Worm (Caenorhabditis elegans) whole organism, L2 larva: ENCODE results near the gene C33A12.3.

ENCODE experiments used
- ama-1 ChIP-seq: fragments of 150-350 bp; optimal IDR thresholded peaks from 2 replicates; lab custom pipeline; 2018; ENCODE audit warnings: inconsistent platforms
- dmd-4 ChIP-seq: sonication (generic microtip); optimal IDR thresholded peaks from 2 replicates; lab custom pipeline; 2017; ENCODE audit warnings: missing biosample characterization, missing genetic modification characterization
- elt-1 ChIP-seq: fragments of 150-350 bp; optimal IDR thresholded peaks from 2 replicates; lab custom pipeline; 2014; ENCODE audit warnings: missing biosample characterization, missing genetic modification characterization
- elt-3 ChIP-seq: sonication (generic microtip); optimal IDR thresholded peaks from 2 replicates; lab custom pipeline; 2017; ENCODE audit warnings: missing biosample characterization, missing genetic modification characterization
- fos-1 ChIP-seq: fragments of 150-350 bp; optimal IDR thresholded peaks from 2 replicates; lab custom pipeline; 2014; ENCODE audit warnings: missing biosample characterization, missing genetic modification characterization
- lsy-2 ChIP-seq, 2 experiments: fragments of 150-350 bp in 1 of 2; sonication (generic microtip) in 1 of 2; optimal IDR thresholded peaks; 2 replicates each; lab custom pipeline; 2014 to 2017; ENCODE audit warnings: missing biosample characterization in 2 of 2, missing genetic modification characterization in 2 of 2
- mdl-1 ChIP-seq, 2 experiments: fragments of 150-350 bp in 1 of 2; sonication (generic microtip) in 1 of 2; optimal IDR thresholded peaks; 2 replicates each; lab custom pipeline; 2017; ENCODE audit warnings: missing biosample characterization in 2 of 2, missing genetic modification characterization in 2 of 2
- nhr-10 ChIP-seq: sonication (generic microtip); optimal IDR thresholded peaks from 2 replicates; lab custom pipeline; 2017; ENCODE audit warnings: missing biosample characterization, missing genetic modification characterization
- nhr-11 ChIP-seq: fragments of 150-350 bp; optimal IDR thresholded peaks from 2 replicates; lab custom pipeline; 2014; ENCODE audit warnings: missing biosample characterization, missing genetic modification characterization
- nhr-12 ChIP-seq: fragments of 150-350 bp; optimal IDR thresholded peaks from 2 replicates; lab custom pipeline; 2014; ENCODE audit warnings: missing biosample characterization, missing genetic modification characterization
- nhr-21 ChIP-seq: fragments of 150-350 bp; optimal IDR thresholded peaks from 2 replicates; lab custom pipeline; 2014; ENCODE audit warnings: missing biosample characterization, missing genetic modification characterization
- nhr-77 ChIP-seq: fragments of 150-350 bp; optimal IDR thresholded peaks from 2 replicates; lab custom pipeline; 2014; ENCODE audit warnings: missing biosample characterization, missing genetic modification characterization
- unc-62 ChIP-seq: fragments of 150-350 bp; optimal IDR thresholded peaks from 2 replicates; lab custom pipeline; 2014; ENCODE audit warnings: missing biosample characterization, missing genetic modification reagents, missing genetic modification characterization

- no peak for TF ChIP-seq unc-62
- no peak for TF ChIP-seq nhr-11
- no peak for TF ChIP-seq nhr-77 (tag; lab: Kevin White, UChicago)
- TF ChIP-seq nhr-12 (tag; lab: Kevin White, UChicago), result no peak
- no peak for TF ChIP-seq ama-1 (lab: Kevin White, UChicago)
- TF ChIP-seq elt-1 (tag; lab: Kevin White, UChicago), result no peak
- TF ChIP-seq mdl-1 (tag; optimal IDR thresholded peaks at IDR 0.05; lab: Kevin White, UChicago), result no peak
- TF ChIP-seq fos-1 (tag; lab: Kevin White, UChicago), result no peak
- TF ChIP-seq lsy-2 (tag; optimal IDR thresholded peaks at IDR 0.05; lab: Kevin White, UChicago), result no peak
- TF ChIP-seq nhr-21 (tag; lab: Kevin White, UChicago), result no peak
- TF ChIP-seq dmd-4, result no peak
- no peak for TF ChIP-seq nhr-10
- TF ChIP-seq elt-3 (tag; lab: Kevin White, UChicago), result no peak
Measured at ce11 chrIV:9529647-9530046, 16.8 kb upstream of the C33A12.3 start, which contains the start of gene elo-7.
